Worm (Caenorhabditis elegans): ENCODE results near the gene ptp-4A2.

- no peak for TF ChIP-seq nhr-28 (tag; optimal IDR thresholded peaks at IDR 0.05)
- TF ChIP-seq nhr-71 (tag; optimal IDR thresholded peaks at IDR 0.05): no peak
- TF ChIP-seq hlh-17 (GFP tag; optimal IDR thresholded peaks at IDR 0.05; ENCODE audit: borderline replicate concordance): no peak
These were observed 31.0 kb upstream of the ptp-4A2 start for ce11 chrX:3974160-3974559.

All from whole organism, L1 larva.